Fruit fly (Drosophila melanogaster): ENCODE measurements around the gene CG7702.

DNA sequence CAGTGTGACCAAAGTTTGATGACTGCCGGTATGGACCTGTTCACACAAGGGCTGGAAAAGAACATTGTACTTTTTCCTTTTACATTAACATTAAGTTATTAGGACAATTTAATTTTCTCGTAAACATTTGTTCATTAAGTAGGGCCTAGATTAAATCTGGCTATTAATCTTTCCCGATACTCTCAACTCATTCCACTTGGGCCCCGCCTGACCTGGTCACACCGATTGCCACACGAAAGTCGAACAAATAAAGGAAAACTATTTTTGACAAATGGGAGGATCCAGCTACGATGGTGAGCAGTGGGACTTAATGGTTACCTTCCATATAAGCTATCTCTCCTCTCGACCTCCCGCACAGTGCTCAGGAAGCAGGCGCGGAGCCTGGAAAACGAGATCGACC, 5.7 kb upstream of the CG7702 start, which contains the start of the genes Cpsf73 and Gos28:
- TF ChIP-seq EcR (GFP tag; optimal IDR thresholded peaks at IDR 0.05), result no peak
- TF ChIP-seq CG8478 (optimal IDR thresholded peaks at IDR 0.05), result no peak
- no peak for TF ChIP-seq psq (optimal IDR thresholded peaks at IDR 0.05)
- no peak for TF ChIP-seq pan (optimal IDR thresholded peaks at IDR 0.05)
- no peak for TF ChIP-seq Dll (optimal IDR thresholded peaks at IDR 0.05)
- no peak for TF ChIP-seq usp (GFP tag; optimal IDR thresholded peaks at IDR 0.05)

All from whole organism.